Worm (Caenorhabditis elegans): Measurements from ENCODE around the gene ZK632.12.

DNA sequence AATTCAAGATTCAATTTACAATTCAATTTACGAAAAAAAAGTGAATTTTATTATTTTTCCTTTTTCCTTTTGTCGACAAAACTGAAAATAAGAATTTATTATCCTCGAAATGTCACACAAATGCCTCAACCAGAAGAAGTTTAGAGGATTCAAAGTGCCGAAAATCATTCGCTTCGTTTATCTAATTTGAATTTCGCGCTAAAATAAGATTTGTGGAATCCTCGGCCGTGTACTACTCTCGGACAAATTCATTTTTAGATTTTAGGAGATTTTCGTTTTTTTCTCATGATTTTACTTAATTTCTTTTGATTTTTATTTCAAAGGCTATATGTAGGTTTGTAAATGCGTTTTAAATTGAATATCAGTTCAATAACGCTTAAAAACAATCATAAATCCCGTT, 18.0 kb downstream of the ZK632.12 start:
- TF ChIP-seq flt-1 (GFP tag; IDR thresholded peaks at IDR 0.05) = no peak
- TF ChIP-seq ztf-23 (GFP tag; IDR thresholded peaks at IDR 0.05) = no peak
- no peak for TF ChIP-seq klf-2 (GFP tag; conservative IDR thresholded peaks at IDR 0.05)
- no peak for TF ChIP-seq ref-1 (GFP tag; conservative IDR thresholded peaks at IDR 0.05)
